Worm (Caenorhabditis elegans): ENCODE results near the gene gst-36.
A peak's percentile ranks its signal among the peaks of the same experiment; 100 is the strongest.

The gst-36 gene

ce11 chrX:9822606-9823264, 40.0 kb downstream of the gst-36 start (continued):
- no peak for TF ChIP-seq attf-4 (tag; optimal IDR thresholded peaks at IDR 0.05)
- TF ChIP-seq ceh-28 (tag; optimal IDR thresholded peaks at IDR 0.05) = peak; percentile 38
- no peak for TF ChIP-seq ceh-62 (tag; optimal IDR thresholded peaks at IDR 0.05)
- peak; percentile 59 for TF ChIP-seq nhr-25 (tag; optimal IDR thresholded peaks at IDR 0.05; ENCODE audit: borderline replicate concordance, insufficient read depth)
- no peak for TF ChIP-seq unc-130 (GFP tag; optimal IDR thresholded peaks at IDR 0.05)
- TF ChIP-seq madf-9 (GFP tag; conservative IDR thresholded peaks at IDR 0.05) = no peak
- no peak for TF ChIP-seq duxl-1 (tag; optimal IDR thresholded peaks at IDR 0.05; ENCODE audit: poor library complexity)
- TF ChIP-seq snpc-1.2 (GFP tag; IDR thresholded peaks at IDR 0.05) = no peak
- no peak for TF ChIP-seq nhr-42 (GFP tag; IDR thresholded peaks at IDR 0.05)
- no peak for TF ChIP-seq snpc-4 (tag; optimal IDR thresholded peaks at IDR 0.05)
- TF ChIP-seq pqm-1 (tag; optimal IDR thresholded peaks at IDR 0.05) = peak; percentile 33
- peak; percentile 40 for TF ChIP-seq mxl-3 (GFP tag; optimal IDR thresholded peaks at IDR 0.05)

ce11 chrX:9822173-9822572, 40.6 kb downstream of the gst-36 start, which contains the start of gene dpy-22:
Gene dpy-22 (minus strand): TSS chrX:9822273.
- TF ChIP-seq tag-97 (GFP tag; IDR thresholded peaks at IDR 0.05) = no peak
- no peak for TF ChIP-seq lim-7 (GFP tag; IDR thresholded peaks at IDR 0.05)
- TF ChIP-seq aly-2 (tag; optimal IDR thresholded peaks at IDR 0.05) = no peak
- TF ChIP-seq egl-43 (GFP tag; IDR thresholded peaks at IDR 0.05) = no peak
- no peak for TF ChIP-seq nhr-76 (tag; optimal IDR thresholded peaks at IDR 0.05)
- no peak for TF ChIP-seq hlh-30 (tag; optimal IDR thresholded peaks at IDR 0.05; ENCODE audit: insufficient read depth)
- no peak for TF ChIP-seq R02D3.7 (tag; optimal IDR thresholded peaks at IDR 0.05)
- no peak for TF ChIP-seq Y48G9A.11 (GFP tag; IDR thresholded peaks at IDR 0.05)
- TF ChIP-seq dpl-1 (GFP tag; optimal IDR thresholded peaks at IDR 0.05) = no peak

- TF ChIP-seq nhr-77 (tag; optimal IDR thresholded peaks at IDR 0.05) (no peak), mxl-3 (GFP tag; optimal IDR thresholded peaks at IDR 0.05) (no peak), nhr-41 (GFP tag; IDR thresholded peaks at IDR 0.05) (no peak), unc-62 (GFP tag; optimal IDR thresholded peaks at IDR 0.05 in 1 of 2) (peak in 1 of 2 experiments; percentile 22), unc-62 (tag; optimal IDR thresholded peaks at IDR 0.05) (no peak), set-16 (GFP tag; IDR thresholded peaks at IDR 0.05) (peak; percentile 68), ZK546.5 (tag; optimal IDR thresholded peaks at IDR 0.05) (no peak), lin-38 (GFP tag; IDR thresholded peaks at IDR 0.05) (no peak), attf-4 (tag; optimal IDR thresholded peaks at IDR 0.05) (no peak), Y75B8A.6 (GFP tag; IDR thresholded peaks at IDR 0.05) (no peak), pha-4 (GFP tag; IDR thresholded peaks at IDR 0.05) (no peak), pha-4 (tag; optimal IDR thresholded peaks at IDR 0.05) (no peak), aly-2 (tag; optimal IDR thresholded peaks at IDR 0.05) (no peak), lin-1 (GFP tag; IDR thresholded peaks at IDR 0.05) (no peak), nhr-25 (tag; optimal IDR thresholded peaks at IDR 0.05; ENCODE audit: borderline replicate concordance, insufficient read depth) (no peak), lsy-2 (tag; optimal IDR thresholded peaks at IDR 0.05) (no peak)
These were observed 48.5 kb downstream of the gst-36 start for ce11 chrX:9814132-9814811.

Measured in whole organism, L4 larva.